Fruit fly (Drosophila melanogaster): ENCODE results near the gene Octbeta1R.

- no peak for TF ChIP-seq CTCF (optimal IDR thresholded peaks at IDR 0.05)
- no peak for TF ChIP-seq CG8478 (optimal IDR thresholded peaks at IDR 0.05)
Measured at dm6 chr3R:22562502-22562901, 65.5 kb downstream of the Octbeta1R start, which contains the start of gene sit.
